Fruit fly (Drosophila melanogaster): ENCODE results near the gene CG1537.

The CG1537 gene

dm6 chrX:11108148-11108844 is 45.3 kb upstream of the CG1537 start, which contains the start of gene Hsp60A (continued):
- TF ChIP-seq Ada2b (GFP tag; IDR thresholded peaks at IDR 0.05) (no peak), CG7372 (GFP tag; IDR thresholded peaks at IDR 0.05) (no peak), salm (tag; optimal IDR thresholded peaks at IDR 0.05) (no peak), NFAT (GFP tag; IDR thresholded peaks at IDR 0.05) (no peak), nerfin-2 (GFP tag; IDR thresholded peaks at IDR 0.05; ENCODE audit: partially characterized antibody) (peak; percentile 78), CG12942 (GFP tag; optimal IDR thresholded peaks at IDR 0.05) (peak; percentile 15), cg (GFP tag; optimal IDR thresholded peaks at IDR 0.05) (peak; percentile 63), CG17328 (GFP tag; IDR thresholded peaks at IDR 0.05) (no peak), her (GFP tag; optimal IDR thresholded peaks at IDR 0.05) (no peak), CG10959 (GFP tag; IDR thresholded peaks at IDR 0.05) (peak; percentile 32; the same call in 1 of the 2 replicates), CG10366 (GFP tag; IDR thresholded peaks at IDR 0.05) (peak; percentile 47), Sox100B (GFP tag; optimal IDR thresholded peaks at IDR 0.05) (no peak), CG31224 (GFP tag; IDR thresholded peaks at IDR 0.05) (no peak; the same call in 1 of the 2 replicates), stwl (tag; optimal IDR thresholded peaks at IDR 0.05) (peak; percentile 50), ase (GFP tag; IDR thresholded peaks at IDR 0.05) (peak; percentile 31; the same call in 1 of the 3 replicates), CG11723 (GFP tag; optimal IDR thresholded peaks at IDR 0.05) (no peak), cad (GFP tag; optimal IDR thresholded peaks at IDR 0.05) (no peak), CG9215 (GFP tag; IDR thresholded peaks at IDR 0.05) (0 out of 2 replicates have a peak, but pooled peaks have one; percentile 25), bab2 (GFP tag; optimal IDR thresholded peaks at IDR 0.05) (peak; percentile 5), Abd-B (GFP tag; optimal IDR thresholded peaks at IDR 0.05) (peak; percentile 63), Awh (GFP tag; IDR thresholded peaks at IDR 0.05) (no peak), CG33213 (GFP tag; optimal IDR thresholded peaks at IDR 0.05) (no peak), seq (GFP tag; IDR thresholded peaks at IDR 0.05) (no peak), CG2129 (GFP tag; IDR thresholded peaks at IDR 0.05; ENCODE audit: partially characterized antibody) (peak; percentile 60; the same call in 1 of the 2 replicates), HLHmδ (GFP tag; optimal IDR thresholded peaks at IDR 0.05) (no peak), run (tag; optimal IDR thresholded peaks at IDR 0.05) (no peak), CG1602 (GFP tag; optimal IDR thresholded peaks at IDR 0.05) (no peak), CG16863 (GFP tag; optimal IDR thresholded peaks at IDR 0.05) (no peak), CG7987 (GFP tag; optimal IDR thresholded peaks at IDR 0.05) (no peak), br (optimal IDR thresholded peaks at IDR 0.05) (no peak), CG10431 (GFP tag; optimal IDR thresholded peaks at IDR 0.05) (peak; percentile 1), ems (GFP tag; optimal IDR thresholded peaks at IDR 0.05) (no peak), CG32532 (GFP tag; IDR thresholded peaks at IDR 0.05) (peak; percentile 39; the same call in 1 of the 2 replicates), crol (GFP tag; IDR thresholded peaks at IDR 0.05) (no peak), otp (GFP tag; IDR thresholded peaks at IDR 0.05) (0 out of 3 replicates have a peak, but pooled peaks have one; percentile 13), Bteb2 (GFP tag; optimal IDR thresholded peaks at IDR 0.05) (no peak), CG6175 (GFP tag; IDR thresholded peaks at IDR 0.05) (no peak), pum (GFP tag; optimal IDR thresholded peaks at IDR 0.05) (no peak), gcm (GFP tag; optimal IDR thresholded peaks at IDR 0.05) (no peak), CG10274 (GFP tag; optimal IDR thresholded peaks at IDR 0.05) (no peak), CG9609 (GFP tag; optimal IDR thresholded peaks at IDR 0.05) (no peak), slou (GFP tag; optimal IDR thresholded peaks at IDR 0.05) (no peak), Lpt (GFP tag; optimal IDR thresholded peaks at IDR 0.05) (no peak), dysf (GFP tag; IDR thresholded peaks at IDR 0.05) (no peak; the same call in 2 of the 3 replicates), Sin3A (optimal IDR thresholded peaks at IDR 0.05) (peak; percentile 10), CG1529 (GFP tag; optimal IDR thresholded peaks at IDR 0.05) (no peak), Doc3 (GFP tag; IDR thresholded peaks at IDR 0.05; ENCODE audit: partially characterized antibody) (peak; percentile 84), MESR4 (GFP tag; optimal IDR thresholded peaks at IDR 0.05) (peak; percentile 42), CG18476 (GFP tag; optimal IDR thresholded peaks at IDR 0.05) (peak; percentile 65), CG6254 (GFP tag; optimal IDR thresholded peaks at IDR 0.05) (no peak), Ets65A (GFP tag) (no peak)
